Worm (Caenorhabditis elegans) whole organism, early embryonic: ENCODE results near the gene srj-33.

Experiments
- ama-1 ChIP-seq: fragments of 150-350 bp; optimal IDR thresholded peaks from 2 replicates; lab custom pipeline; 2014
- ceh-36 ChIP-seq: sonication (generic microtip); optimal IDR thresholded peaks from 2 replicates; lab custom pipeline; 2016; ENCODE audit warnings: missing genetic modification characterization, inconsistent platforms, missing compliant biosample characterization
- flt-1 ChIP-seq: fragments of 200-800 bp; sonication (Bioruptor generic); IDR thresholded peaks from 2 replicates; pipeline ENCODE4 v1.3.6; 2022; ENCODE audit warnings: missing genetic modification characterization, missing compliant biosample characterization
- hmg-4 ChIP-seq: fragments of 200-800 bp; sonication (Bioruptor generic); optimal IDR thresholded peaks from 2 replicates; lab custom pipeline; 2018; ENCODE audit warnings: mild to moderate bottlenecking, missing genetic modification characterization, missing compliant biosample characterization
- pes-1 ChIP-seq: fragments of 200-800 bp; sonication (Bioruptor generic); IDR thresholded peaks from 2 replicates; pipeline ENCODE4 v1.3.6; 2022; ENCODE audit warnings: missing genetic modification reagents, missing genetic modification characterization, missing compliant biosample characterization
- sea-1 ChIP-seq: fragments of 200-800 bp; sonication (Bioruptor generic); conservative IDR thresholded peaks from 2 replicates; pipeline ENCODE4 v1.3.6; 2022; ENCODE audit warnings: missing genetic modification characterization, missing compliant biosample characterization
- tbx-37 ChIP-seq: fragments of 200-800 bp; sonication (Bioruptor generic); conservative IDR thresholded peaks from 2 replicates; pipeline ENCODE4 v1.3.6; 2022; ENCODE audit warnings: missing genetic modification reagents, missing genetic modification characterization, missing compliant biosample characterization
- tra-4 ChIP-seq: sonication (generic microtip); optimal IDR thresholded peaks from 2 replicates; lab custom pipeline; 2017; ENCODE audit warnings: missing genetic modification characterization, missing compliant biosample characterization

- no peak for TF ChIP-seq ceh-36
- no peak for TF ChIP-seq hmg-4 (GFP tag; lab: Kevin White, UChicago)
- TF ChIP-seq flt-1 (GFP tag; lab: Robert Waterston, UW), result no peak
- no peak for TF ChIP-seq ama-1
- no peak for TF ChIP-seq sea-1 (GFP tag; lab: Robert Waterston, UW)
- TF ChIP-seq tbx-37 (GFP tag; lab: Robert Waterston, UW), result no peak
- no peak for TF ChIP-seq tra-4 (tag; lab: Kevin White, UChicago)
- no peak for TF ChIP-seq pes-1 (GFP tag; lab: Robert Waterston, UW)
Measured at ce11 chrV:9985227-9985864, 48.0 kb upstream of the srj-33 start.
